Worm (Caenorhabditis elegans) whole organism, late embryonic: ENCODE measurements around the gene nspc-10.

Experiments
- C08G9.2 ChIP-seq: sonication (generic microtip); optimal IDR thresholded peaks from 2 replicates; lab custom pipeline; 2016; ENCODE audit warnings: mild to moderate bottlenecking, missing genetic modification characterization, moderate library complexity, missing compliant biosample characterization
- F13H6.1 ChIP-seq: sonication (generic microtip); optimal IDR thresholded peaks from 2 replicates; lab custom pipeline; 2016; ENCODE audit warnings: missing genetic modification characterization, missing compliant biosample characterization
- K02D7.2 ChIP-seq: sonication (generic microtip); optimal IDR thresholded peaks from 2 replicates; lab custom pipeline; 2017; ENCODE audit warnings: mild to moderate bottlenecking, missing genetic modification characterization, missing compliant biosample characterization
- T23F11.4 ChIP-seq: fragments of 200-800 bp; sonication (Bioruptor generic); optimal IDR thresholded peaks from 2 replicates; lab custom pipeline; 2018; ENCODE audit warnings: mild to moderate bottlenecking, missing genetic modification characterization, missing compliant biosample characterization
- ahr-1 ChIP-seq: sonication (generic microtip); optimal IDR thresholded peaks from 2 replicates; lab custom pipeline; 2016; ENCODE audit warnings: missing genetic modification characterization, missing compliant biosample characterization
- ceh-14 ChIP-seq: sonication (generic microtip); optimal IDR thresholded peaks from 2 replicates; lab custom pipeline; 2016; ENCODE audit warnings: missing genotype, missing genetic modification characterization, missing compliant biosample characterization
- ceh-18 ChIP-seq: sonication (generic microtip); optimal IDR thresholded peaks from 2 replicates; lab custom pipeline; 2016; ENCODE audit warnings: missing genetic modification characterization, missing compliant biosample characterization
- ceh-19 ChIP-seq: fragments of 200-800 bp; sonication (Bioruptor generic); optimal IDR thresholded peaks from 2 replicates; lab custom pipeline; 2018; ENCODE audit warnings: mild to moderate bottlenecking, missing genetic modification characterization, missing compliant biosample characterization
- ceh-2 ChIP-seq: sonication (generic microtip); optimal IDR thresholded peaks from 2 replicates; lab custom pipeline; 2016; ENCODE audit warnings: missing genotype, missing genetic modification characterization, missing compliant biosample characterization
- ceh-22 ChIP-seq: sonication (generic microtip); optimal IDR thresholded peaks from 2 replicates; lab custom pipeline; 2017; ENCODE audit warnings: missing biosample characterization, missing genetic modification characterization
- ceh-30 ChIP-seq: fragments of 150-350 bp; optimal IDR thresholded peaks from 2 replicates; lab custom pipeline; 2014; ENCODE audit warnings: missing biosample characterization, missing genetic modification characterization
- ceh-31 ChIP-seq: sonication (generic microtip); optimal IDR thresholded peaks from 2 replicates; lab custom pipeline; 2016; ENCODE audit warnings: missing genetic modification characterization, missing compliant biosample characterization
- ceh-6 ChIP-seq: fragments of 200-800 bp; sonication (Bioruptor generic); optimal IDR thresholded peaks from 2 replicates; lab custom pipeline; 2018; ENCODE audit warnings: mild to moderate bottlenecking, missing genetic modification characterization, missing compliant biosample characterization
- ceh-9 ChIP-seq: sonication (generic microtip); optimal IDR thresholded peaks from 2 replicates; lab custom pipeline; 2016; ENCODE audit warnings: mild to moderate bottlenecking, missing genetic modification characterization, inconsistent platforms, missing compliant biosample characterization
- che-1 ChIP-seq: sonication (generic microtip); optimal IDR thresholded peaks from 2 replicates; lab custom pipeline; 2016; ENCODE audit warnings: mild to moderate bottlenecking, missing genetic modification characterization, missing compliant biosample characterization
- dmd-4 ChIP-seq: sonication (generic microtip); optimal IDR thresholded peaks from 2 replicates; lab custom pipeline; 2016; ENCODE audit warnings: borderline replicate concordance, missing genetic modification characterization, missing compliant biosample characterization
- ets-4 ChIP-seq: sonication (generic microtip); optimal IDR thresholded peaks from 2 replicates; lab custom pipeline; 2016; ENCODE audit warnings: missing genetic modification characterization, missing compliant biosample characterization
- eyg-1 ChIP-seq: sonication (generic microtip); optimal IDR thresholded peaks from 2 replicates; lab custom pipeline; 2016; ENCODE audit warnings: missing genotype, missing genetic modification characterization, missing compliant biosample characterization
- fkh-10 ChIP-seq: fragments of 150-350 bp; optimal IDR thresholded peaks from 2 replicates; lab custom pipeline; 2014; ENCODE audit warnings: missing biosample characterization, missing genetic modification reagents, missing genetic modification characterization
- fkh-6 ChIP-seq: sonication (generic microtip); optimal IDR thresholded peaks from 2 replicates; lab custom pipeline; 2016; ENCODE audit warnings: missing genetic modification characterization, missing compliant biosample characterization
- gmeb-2 ChIP-seq: sonication (generic microtip); optimal IDR thresholded peaks from 2 replicates; lab custom pipeline; 2016; ENCODE audit warnings: missing genetic modification characterization, inconsistent platforms, missing compliant biosample characterization
- hlh-15 ChIP-seq: sonication (generic microtip); optimal IDR thresholded peaks from 2 replicates; lab custom pipeline; 2016; ENCODE audit warnings: missing genetic modification characterization, missing compliant biosample characterization
- hlh-6 ChIP-seq: sonication (generic microtip); optimal IDR thresholded peaks from 2 replicates; lab custom pipeline; 2016; ENCODE audit warnings: missing genotype, missing genetic modification characterization, missing compliant biosample characterization
- hlh-8 ChIP-seq: sonication (generic microtip); optimal IDR thresholded peaks from 2 replicates; lab custom pipeline; 2016; ENCODE audit warnings: missing genotype, missing genetic modification characterization, missing compliant biosample characterization
- madf-2 ChIP-seq: sonication (generic microtip); optimal IDR thresholded peaks from 2 replicates; lab custom pipeline; 2017; ENCODE audit warnings: missing genetic modification characterization, missing compliant biosample characterization
- mec-3 ChIP-seq: sonication (generic microtip); optimal IDR thresholded peaks from 2 replicates; lab custom pipeline; 2016; ENCODE audit warnings: borderline replicate concordance, missing genetic modification characterization, missing compliant biosample characterization
- nfya-1 ChIP-seq: sonication (generic microtip); optimal IDR thresholded peaks from 2 replicates; lab custom pipeline; 2017; ENCODE audit warnings: missing genetic modification characterization, mild to moderate bottlenecking, missing compliant biosample characterization, antibody characterized with exemption, moderate library complexity
- nhr-11 ChIP-seq: fragments of 150-350 bp; optimal IDR thresholded peaks from 2 replicates; lab custom pipeline; 2014; ENCODE audit warnings: missing biosample characterization, missing genetic modification characterization
- odd-2 ChIP-seq: sonication (generic microtip); optimal IDR thresholded peaks from 2 replicates; lab custom pipeline; 2017; ENCODE audit warnings: antibody characterized with exemption, mild to moderate bottlenecking, missing genetic modification characterization, missing compliant biosample characterization
- pag-3 ChIP-seq: sonication (generic microtip); optimal IDR thresholded peaks from 2 replicates; lab custom pipeline; 2016; ENCODE audit warnings: missing compliant biosample characterization, missing genetic modification characterization, borderline replicate concordance
- pha-4 ChIP-seq: fragments of 150-350 bp; optimal IDR thresholded peaks from 2 replicates; lab custom pipeline; 2018; ENCODE audit warnings: missing biosample characterization, missing genetic modification reagents, missing genetic modification characterization
- pqm-1 ChIP-seq: sonication (generic microtip); optimal IDR thresholded peaks from 2 replicates; lab custom pipeline; 2016; ENCODE audit warnings: missing genetic modification characterization, missing compliant biosample characterization
- ref-2 ChIP-seq: sonication (generic microtip); optimal IDR thresholded peaks from 2 replicates; lab custom pipeline; 2016; ENCODE audit warnings: missing genetic modification characterization, missing compliant biosample characterization
- rnt-1 ChIP-seq: sonication (generic microtip); optimal IDR thresholded peaks from 2 replicates; lab custom pipeline; 2016; ENCODE audit warnings: missing genetic modification characterization, missing compliant biosample characterization
- sdc-2 ChIP-seq: sonication (generic microtip); optimal IDR thresholded peaks from 2 replicates; lab custom pipeline; 2016; ENCODE audit warnings: missing genotype, missing genetic modification characterization, missing compliant biosample characterization
- sox-2 ChIP-seq: fragments of 200-800 bp; sonication (Bioruptor generic); IDR thresholded peaks from 2 replicates; pipeline ENCODE4 v1.3.6; 2022; ENCODE audit warnings: missing genetic modification reagents, missing genetic modification characterization, missing compliant biosample characterization
- tbx-2 ChIP-seq: sonication (generic microtip); optimal IDR thresholded peaks from 2 replicates; lab custom pipeline; 2016; ENCODE audit warnings: missing genetic modification characterization, missing compliant biosample characterization
- ttx-3 ChIP-seq: sonication (generic microtip); optimal IDR thresholded peaks from 2 replicates; lab custom pipeline; 2016; ENCODE audit warnings: missing genetic modification reagents, missing genetic modification characterization, missing compliant biosample characterization
- unc-3 ChIP-seq, 2 experiments: fragments of 200-800 bp in 1 of 2; sonication (Bioruptor generic) in 1 of 2; sonication (generic microtip) in 1 of 2; conservative IDR thresholded peaks in 1 of 2; optimal IDR thresholded peaks in 1 of 2; 2 replicates each; pipeline versions ENCODE4 v1.3.6 to Lab custom; 2016 to 2022; ENCODE audit warnings: missing compliant biosample characterization in 2 of 2, missing genetic modification characterization in 2 of 2, missing genetic modification reagents in 1 of 2
- unc-42 ChIP-seq: sonication (generic microtip); optimal IDR thresholded peaks from 2 replicates; lab custom pipeline; 2016; ENCODE audit warnings: missing genotype, missing genetic modification characterization, missing compliant biosample characterization
- unc-55 ChIP-seq: sonication (generic microtip); optimal IDR thresholded peaks from 2 replicates; lab custom pipeline; 2017; ENCODE audit warnings: missing biosample characterization, missing genetic modification reagents, missing genetic modification characterization
- unc-86 ChIP-seq: sonication (generic microtip); optimal IDR thresholded peaks from 2 replicates; lab custom pipeline; 2016; ENCODE audit warnings: missing genetic modification characterization, missing compliant biosample characterization
- ztf-16 ChIP-seq: sonication (generic microtip); optimal IDR thresholded peaks from 2 replicates; lab custom pipeline; 2017; ENCODE audit warnings: missing genetic modification characterization, missing compliant biosample characterization

Gene nspc-10

DNA sequence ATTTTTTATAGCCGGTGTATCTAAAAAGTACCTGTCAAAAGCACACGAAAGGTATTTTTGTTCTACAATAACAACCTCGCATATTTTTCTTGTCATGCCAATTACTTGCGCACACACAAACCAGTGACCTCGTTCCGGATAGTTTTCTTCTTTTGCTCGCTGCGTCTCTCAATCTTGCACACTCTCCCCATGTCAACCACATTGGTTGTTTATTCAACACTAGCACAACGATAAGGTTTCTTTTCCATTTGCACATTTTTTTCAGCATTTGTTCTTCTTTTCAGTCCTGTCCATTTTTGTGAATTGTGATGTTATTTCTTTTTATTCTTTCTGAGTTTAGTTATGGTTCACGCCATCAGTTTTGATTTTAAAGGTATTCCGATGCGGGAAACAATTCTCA lies 6.8 kb downstream of the nspc-10 start, which contains the start of gene F42F12.3:
F42F12.3 (plus strand) TSS at position 372 of the 400 bp plus-strand sequence.
- TF ChIP-seq madf-2 (tag; lab: Kevin White, UChicago) (no peak), dmd-4 (tag; lab: Kevin White, UChicago) (no peak), F13H6.1 (tag; lab: Kevin White, UChicago) (no peak), odd-2 (tag; lab: Kevin White, UChicago) (no peak), tbx-2 (tag; lab: Kevin White, UChicago) (no peak), fkh-10 (GFP tag; lab: Kevin White, UChicago) (no peak), fkh-6 (no peak), pag-3 (tag; lab: Kevin White, UChicago) (no peak)

DNA sequence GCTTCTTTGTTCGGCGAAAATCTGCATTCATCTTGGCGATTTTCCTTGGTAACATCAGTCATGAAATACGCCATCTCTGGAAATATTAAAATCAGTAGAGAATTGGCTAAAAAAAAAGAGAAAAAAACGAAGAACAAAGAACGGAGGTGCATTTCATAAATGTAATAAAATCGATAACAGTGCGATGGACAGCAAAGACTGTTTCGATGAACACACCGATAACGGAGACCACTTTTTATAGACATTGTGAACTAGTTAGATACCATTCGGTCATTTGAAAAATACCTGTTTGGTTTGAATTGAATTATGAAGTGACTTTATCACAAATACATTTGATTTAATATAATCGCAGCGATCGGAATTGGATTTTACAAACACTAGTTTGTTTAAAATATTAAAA lies 9.5 kb downstream of the nspc-10 start, which contains the start of gene F42F12.4:
F42F12.4 (minus strand) TSS at position 76 of the 400 bp plus-strand sequence.
- TF ChIP-seq mec-3 (tag; lab: Kevin White, UChicago): no peak
- TF ChIP-seq ceh-31 (tag; lab: Kevin White, UChicago): no peak
- no peak for TF ChIP-seq ceh-19 (GFP tag; lab: Kevin White, UChicago)
- TF ChIP-seq unc-3 (GFP tag; conservative IDR thresholded peaks at IDR 0.05; lab: Robert Waterston, UW): no peak
- no peak for TF ChIP-seq unc-3 (tag; optimal IDR thresholded peaks at IDR 0.05; lab: Kevin White, UChicago)
- no peak for TF ChIP-seq nfya-1 (tag; lab: Kevin White, UChicago)
- TF ChIP-seq eyg-1: no peak
- no peak for TF ChIP-seq ref-2 (tag; lab: Kevin White, UChicago)
- no peak for TF ChIP-seq ceh-2
- no peak for TF ChIP-seq pqm-1 (tag; lab: Kevin White, UChicago)
- no peak for TF ChIP-seq hlh-6
- no peak for TF ChIP-seq sdc-2 (tag; lab: Kevin White, UChicago)
- no peak for TF ChIP-seq gmeb-2 (tag; lab: Kevin White, UChicago)
- no peak for TF ChIP-seq hlh-15 (tag; lab: Kevin White, UChicago)
- no peak for TF ChIP-seq unc-86 (tag; lab: Kevin White, UChicago)
- TF ChIP-seq, all 69 proteins: peak for 0

DNA sequence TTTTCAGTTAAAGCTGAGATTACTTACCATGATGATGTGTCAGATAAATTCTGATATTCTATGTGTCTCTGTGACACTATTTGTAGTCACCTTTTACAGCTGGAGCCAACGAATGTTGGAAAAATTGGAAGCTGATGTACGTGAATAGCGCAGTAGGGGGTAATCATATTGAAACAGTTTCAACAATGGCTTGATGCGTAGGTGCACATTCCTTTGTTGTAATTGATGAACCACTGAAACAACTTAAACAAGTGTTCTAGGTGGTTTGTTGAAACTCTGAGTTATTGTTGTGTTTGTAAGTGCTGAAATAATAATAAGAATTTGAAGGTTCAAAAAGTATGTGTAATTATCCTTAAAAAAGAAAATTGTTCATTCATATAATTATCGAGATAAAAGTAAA lies 13.2 kb downstream of the nspc-10 start, which contains the start of gene nspc-12:
nspc-12 (minus strand) TSS at position 101 of the 400 bp plus-strand sequence.
- no peak for TF ChIP-seq eyg-1
- TF ChIP-seq ceh-30 (tag; lab: Kevin White, UChicago): no peak
- TF ChIP-seq sox-2: no peak
- no peak for TF ChIP-seq nhr-11 (tag; lab: Kevin White, UChicago)
- no peak for TF ChIP-seq gmeb-2 (tag; lab: Kevin White, UChicago)
- TF ChIP-seq ceh-19 (GFP tag; lab: Kevin White, UChicago): no peak
- TF ChIP-seq nfya-1 (tag; lab: Kevin White, UChicago): no peak
- TF ChIP-seq hlh-8 (tag; lab: Kevin White, UChicago): no peak
- no peak for TF ChIP-seq che-1 (tag; lab: Kevin White, UChicago)
- no peak for TF ChIP-seq ceh-6
- no peak for TF ChIP-seq unc-3 (GFP tag; conservative IDR thresholded peaks at IDR 0.05; lab: Robert Waterston, UW)
- TF ChIP-seq unc-3 (tag; optimal IDR thresholded peaks at IDR 0.05; lab: Kevin White, UChicago): no peak

DNA sequence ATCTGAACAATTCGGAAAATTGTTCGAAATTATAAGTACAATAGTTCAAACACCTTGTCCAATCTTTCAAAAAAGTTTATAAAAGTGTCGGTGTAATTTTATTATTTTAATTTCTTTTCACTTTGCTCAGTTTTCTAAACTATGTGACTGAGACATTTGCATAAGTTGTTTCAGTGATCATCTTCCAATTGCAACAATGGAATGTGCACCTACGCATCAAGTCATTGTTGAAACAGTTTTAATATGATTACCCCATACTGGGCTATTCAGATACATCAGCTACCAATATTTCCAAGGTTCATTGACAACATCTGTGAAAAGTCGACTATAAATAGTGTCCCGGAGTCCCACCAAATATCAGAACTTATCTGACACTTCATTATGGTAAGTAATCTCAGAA lies 13.7 kb downstream of the nspc-10 start, which contains the start of gene nspc-13:
nspc-13 (plus strand) TSS at position 301 of the 400 bp plus-strand sequence.
- no peak for TF ChIP-seq T23F11.4 (GFP tag; lab: Kevin White, UChicago)
- no peak for TF ChIP-seq ceh-6
- TF ChIP-seq pha-4 (tag; lab: Kevin White, UChicago): no peak
- TF ChIP-seq ceh-9: no peak

DNA sequence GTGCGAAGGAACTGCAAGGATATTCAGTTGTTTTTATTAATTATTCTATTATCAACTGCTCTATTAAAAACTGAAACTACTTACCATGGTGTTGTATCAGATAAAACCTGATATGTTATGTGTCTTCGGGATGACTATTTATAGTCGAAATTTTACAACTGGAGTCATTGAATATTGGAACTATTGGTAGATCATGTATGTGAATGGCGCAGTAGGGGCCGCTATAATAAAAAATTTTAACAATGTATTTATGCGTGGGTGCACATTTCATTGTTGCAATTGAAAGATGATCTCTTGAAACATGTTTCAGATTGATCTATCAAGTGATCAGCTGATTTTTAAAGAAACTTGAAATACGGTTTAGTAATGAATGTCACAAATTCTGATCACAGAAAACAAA lies 15.5 kb downstream of the nspc-10 start, which contains the start of gene nspc-14:
nspc-14 (minus strand) TSS at position 101 of the 400 bp plus-strand sequence.
- no peak for TF ChIP-seq ahr-1
- no peak for TF ChIP-seq ceh-14 (tag; lab: Kevin White, UChicago)
- no peak for TF ChIP-seq ceh-6
- no peak for TF ChIP-seq ztf-16
- no peak for TF ChIP-seq ets-4 (tag; lab: Kevin White, UChicago)
- no peak for TF ChIP-seq C08G9.2 (tag; lab: Kevin White, UChicago)
- TF ChIP-seq unc-55 (GFP tag; lab: Kevin White, UChicago): no peak
- no peak for TF ChIP-seq unc-42 (tag; lab: Kevin White, UChicago)
- TF ChIP-seq eyg-1: no peak
- TF ChIP-seq dmd-4 (tag; lab: Kevin White, UChicago): no peak
- TF ChIP-seq unc-3 (GFP tag; conservative IDR thresholded peaks at IDR 0.05; lab: Robert Waterston, UW): no peak
- TF ChIP-seq unc-3 (tag; optimal IDR thresholded peaks at IDR 0.05; lab: Kevin White, UChicago): no peak
- no peak for TF ChIP-seq ceh-18 (tag; lab: Kevin White, UChicago)
- no peak for TF ChIP-seq pag-3 (tag; lab: Kevin White, UChicago)
- no peak for TF ChIP-seq hlh-6
- TF ChIP-seq T23F11.4 (GFP tag; lab: Kevin White, UChicago): no peak
- TF ChIP-seq K02D7.2 (tag; lab: Kevin White, UChicago): no peak
- no peak for TF ChIP-seq ceh-22 (tag; lab: Kevin White, UChicago)
- TF ChIP-seq ttx-3 (tag; lab: Kevin White, UChicago): no peak
- no peak for TF ChIP-seq rnt-1 (tag; lab: Kevin White, UChicago)
